Fruit fly (Drosophila melanogaster) whole organism, embryonic: ENCODE results near the gene CG11454.
A peak's percentile ranks its signal among the peaks of the same experiment; 100 is the strongest.

ENCODE experiments used
- Ada2b ChIP-seq: fragments of 200-800 bp; sonication (Bioruptor generic); IDR thresholded peaks from 2 replicates; pipeline ENCODE4 v1.3.6; 2022; ENCODE audit warnings: missing biosample characterization, missing genetic modification characterization
- BtbVII ChIP-seq: fragments of 200-800 bp; sonication (Bioruptor generic); optimal IDR thresholded peaks from 3 replicates; lab custom pipeline; 2017; ENCODE audit warnings: missing biosample characterization, mild to moderate bottlenecking, missing genetic modification characterization
- CG1529 ChIP-seq: fragments of 200-800 bp; sonication (Bioruptor generic); optimal IDR thresholded peaks from 3 replicates; lab custom pipeline; 2018; ENCODE audit warnings: missing biosample characterization, missing genetic modification characterization
- CG1602 ChIP-seq: fragments of 200-800 bp; sonication (Bioruptor generic); optimal IDR thresholded peaks from 3 replicates; lab custom pipeline; 2016; ENCODE audit warnings: missing biosample characterization, missing genetic modification characterization
- CG1603 ChIP-seq: fragments of 200-800 bp; sonication (Bioruptor generic); optimal IDR thresholded peaks from 2 replicates; lab custom pipeline; 2019; ENCODE audit warnings: missing biosample characterization, mild to moderate bottlenecking, missing genetic modification characterization, moderate library complexity
- CG7271 ChIP-seq: fragments of 200-800 bp; sonication (Bioruptor generic); optimal IDR thresholded peaks from 2 replicates; lab custom pipeline; 2018; ENCODE audit warnings: missing biosample characterization, mild to moderate bottlenecking, missing genetic modification characterization, moderate library complexity
- Eip74EF ChIP-seq, 2 experiments: fragments of 200-800 bp in 1 of 2; fragments of >200 bp in 1 of 2; sonication (Bioruptor generic) in 1 of 2; optimal IDR thresholded peaks; 2 replicates each; lab custom pipeline; 2017 to 2019; ENCODE audit warnings: missing biosample characterization in 2 of 2, missing genetic modification characterization in 2 of 2, mild to moderate bottlenecking in 1 of 2, moderate library complexity in 1 of 2
- Ets65A ChIP-seq: fragments of 200-800 bp; sonication (Bioruptor generic); peaks from one replicate; lab custom pipeline; 2016; ENCODE audit warnings: missing biosample characterization, missing genetic modification characterization
- ac ChIP-seq: fragments of 200-800 bp; sonication (Bioruptor generic); optimal IDR thresholded peaks from 3 replicates; lab custom pipeline; 2017; ENCODE audit warnings: missing biosample characterization, mild to moderate bottlenecking, missing genetic modification characterization
- cas ChIP-seq: fragments of 200-800 bp; sonication (Bioruptor generic); IDR thresholded peaks from 2 replicates; pipeline ENCODE4 v1.3.6; 2022; ENCODE audit warnings: missing biosample characterization, missing genetic modification characterization
- gsb-n ChIP-seq: fragments of 200-800 bp; sonication (Bioruptor generic); optimal IDR thresholded peaks from 3 replicates; lab custom pipeline; 2018; ENCODE audit warnings: missing biosample characterization, mild to moderate bottlenecking, missing genetic modification characterization
- pan ChIP-seq, 4 experiments: fragments of >200 bp in 3 of 4; fragments of 200-800 bp in 1 of 4; sonication (Bioruptor generic) in 1 of 4; optimal IDR thresholded peaks in 3 of 4; IDR thresholded peaks in 1 of 4; 2 replicates each; pipeline versions ENCODE4 v1.3.6 to Lab custom; 2017 to 2022; ENCODE audit warnings: missing biosample characterization in 2 of 4, missing genetic modification characterization in 2 of 4, mixed read lengths in 1 of 4
- sug ChIP-seq: fragments of 200-800 bp; optimal IDR thresholded peaks from 2 replicates; lab custom pipeline; 2019; ENCODE audit warnings: missing biosample characterization, mild to moderate bottlenecking, missing genetic modification characterization, moderate library complexity

DNA sequence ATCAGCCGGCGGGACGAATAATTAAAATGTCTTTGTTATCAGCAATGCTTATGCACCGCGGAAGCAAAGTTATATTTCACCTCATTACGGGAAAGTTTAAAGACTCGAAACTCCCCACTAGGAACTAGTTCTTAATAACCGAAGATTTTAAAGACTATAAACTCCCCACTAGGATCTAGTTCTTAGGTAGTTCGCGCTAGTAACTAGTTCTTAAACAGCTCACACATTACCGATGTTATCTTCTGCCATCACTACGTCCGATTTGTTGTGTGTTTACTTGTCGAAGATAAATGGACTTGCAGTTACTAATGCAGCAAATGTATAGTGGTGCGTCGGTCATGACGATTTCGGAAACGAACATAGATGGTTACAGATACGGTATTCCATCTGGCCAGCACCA is at the start of gene CG11454, which contains the start of gene CG31974:
- TF ChIP-seq CG1529 (GFP tag; lab: Kevin White, UChicago) (no peak), CG1602 (GFP tag; lab: Kevin White, UChicago) (no peak), ac (GFP tag; lab: Kevin White, UChicago) (no peak), cas (no peak), CG7271 (tag; lab: Kevin White, UChicago) (no peak), sug (tag; lab: Kevin White, UChicago) (no peak), pan (optimal IDR thresholded peaks at IDR 0.05; lab: Kevin White, UChicago) (no peak), pan (GFP tag; optimal IDR thresholded peaks at IDR 0.05 in 1 of 2, IDR thresholded peaks at IDR 0.05 in 1 of 2) (no peak), CG1603 (tag; lab: Kevin White, UChicago) (peak; percentile 65), Eip74EF (GFP tag; optimal IDR thresholded peaks at IDR 0.05; lab: Kevin White, UChicago) (peak in 1 of 2 experiments; percentile 69), Ets65A (GFP tag; lab: Kevin White, UChicago) (peak; percentile 37), BtbVII (GFP tag; lab: Kevin White, UChicago) (no peak), Ada2b (GFP tag; lab: Robert Waterston, UW) (no peak), gsb-n (tag; lab: Kevin White, UChicago) (no peak)
